Fruit fly (Drosophila melanogaster) whole organism, embryonic: ENCODE data around the gene CG9150.

Source experiments
- CG10462 ChIP-seq: fragments of 200-800 bp; sonication (Bioruptor generic); optimal IDR thresholded peaks from 2 replicates; lab custom pipeline; 2016; ENCODE audit warnings: missing biosample characterization, missing genetic modification characterization
- CG10979 ChIP-seq: fragments of 200-800 bp; sonication (Bioruptor generic); optimal IDR thresholded peaks from 2 replicates; lab custom pipeline; 2018; ENCODE audit warnings: missing biosample characterization, mild to moderate bottlenecking, missing genetic modification characterization, moderate library complexity
- CG11723 ChIP-seq: fragments of 200-800 bp; sonication (Bioruptor generic); optimal IDR thresholded peaks from 2 replicates; lab custom pipeline; 2017; ENCODE audit warnings: missing biosample characterization, mild to moderate bottlenecking, missing genetic modification characterization
- CG12104 ChIP-seq: fragments of 200-800 bp; sonication (Bioruptor generic); optimal IDR thresholded peaks from 3 replicates; lab custom pipeline; 2016; ENCODE audit warnings: missing biosample characterization, missing genetic modification characterization
- CG12659 ChIP-seq: fragments of 200-800 bp; sonication (Bioruptor generic); optimal IDR thresholded peaks from 3 replicates; lab custom pipeline; 2017; ENCODE audit warnings: mild to moderate bottlenecking, missing biosample characterization, missing genetic modification reagents, missing genetic modification characterization
- CG13123 ChIP-seq: fragments of 200-800 bp; sonication (Bioruptor generic); optimal IDR thresholded peaks from 2 replicates; lab custom pipeline; 2016; ENCODE audit warnings: missing biosample characterization, missing genetic modification characterization
- CG13287 ChIP-seq: fragments of 200-800 bp; sonication (Bioruptor generic); IDR thresholded peaks from 2 replicates; pipeline ENCODE4 v1.3.6; 2022; ENCODE audit warnings: missing biosample characterization, missing genetic modification characterization; ENCODE audit not compliant: partially characterized antibody
- CG14050 ChIP-seq: fragments of 200-800 bp; sonication (Bioruptor generic); IDR thresholded peaks from 3 replicates; pipeline ENCODE4 v1.3.6; 2022; ENCODE audit warnings: missing biosample characterization, missing genetic modification characterization
- CG15269 ChIP-seq: fragments of 200-800 bp; sonication (Bioruptor generic); optimal IDR thresholded peaks from 2 replicates; lab custom pipeline; 2018; ENCODE audit warnings: missing biosample characterization, mild to moderate bottlenecking, missing genetic modification characterization, moderate library complexity
- CG1603 ChIP-seq: fragments of 200-800 bp; sonication (Bioruptor generic); optimal IDR thresholded peaks from 2 replicates; lab custom pipeline; 2019; ENCODE audit warnings: missing biosample characterization, mild to moderate bottlenecking, missing genetic modification characterization, moderate library complexity
- CG16813 ChIP-seq: fragments of 200-800 bp; sonication (Bioruptor generic); IDR thresholded peaks from 3 replicates; pipeline ENCODE4 v1.3.6; 2022; ENCODE audit warnings: missing biosample characterization, missing genetic modification characterization; ENCODE audit not compliant: partially characterized antibody
- CG17186 ChIP-seq: fragments of 200-800 bp; sonication (Bioruptor generic); optimal IDR thresholded peaks from 3 replicates; lab custom pipeline; 2017; ENCODE audit warnings: missing biosample characterization, missing genetic modification reagents, missing genetic modification characterization
- CG18599 ChIP-seq: fragments of 200-800 bp; sonication (Bioruptor generic); optimal IDR thresholded peaks from 3 replicates; lab custom pipeline; 2017; ENCODE audit warnings: missing biosample characterization, missing genetic modification characterization, mild to moderate bottlenecking, moderate library complexity, missing genetic modification reagents
- CG2120 ChIP-seq: fragments of 200-800 bp; sonication (Bioruptor generic); optimal IDR thresholded peaks from 3 replicates; lab custom pipeline; 2016; ENCODE audit warnings: missing biosample characterization, missing genetic modification characterization
- CG2199 ChIP-seq: fragments of 200-800 bp; sonication (Bioruptor generic); IDR thresholded peaks from 3 replicates; pipeline ENCODE4 v1.3.6; 2022; ENCODE audit warnings: missing biosample characterization, missing genetic modification characterization
- CG30020 ChIP-seq: fragments of 200-800 bp; optimal IDR thresholded peaks from 2 replicates; lab custom pipeline; 2019; ENCODE audit warnings: missing biosample characterization, mild to moderate bottlenecking, missing genetic modification characterization, moderate library complexity
- CG31224 ChIP-seq: fragments of 200-800 bp; sonication (Bioruptor generic); IDR thresholded peaks from 2 replicates; pipeline ENCODE4 v1.3.6; 2022; ENCODE audit warnings: missing biosample characterization, missing genetic modification characterization
- CG32772 ChIP-seq: fragments of 200-800 bp; sonication (Bioruptor generic); IDR thresholded peaks from 2 replicates; pipeline ENCODE4 v1.3.6; 2022; ENCODE audit warnings: missing biosample characterization, missing genetic modification characterization
- CG34224 ChIP-seq: fragments of 200-800 bp; sonication (Bioruptor generic); IDR thresholded peaks from 3 replicates; pipeline ENCODE4 v1.3.6; 2022; ENCODE audit warnings: missing biosample characterization, missing genetic modification characterization; ENCODE audit not compliant: partially characterized antibody
- CG4360 ChIP-seq: fragments of 200-800 bp; sonication (Bioruptor generic); IDR thresholded peaks from 2 replicates; pipeline ENCODE4 v1.3.6; 2022; ENCODE audit warnings: missing biosample characterization, missing genetic modification characterization
- CG4707 ChIP-seq: fragments of 200-800 bp; sonication (Bioruptor generic); optimal IDR thresholded peaks from 2 replicates; lab custom pipeline; 2018; ENCODE audit warnings: missing biosample characterization, mild to moderate bottlenecking, missing genetic modification characterization, moderate library complexity
- CG7786 ChIP-seq: fragments of 200-800 bp; sonication (Bioruptor generic); optimal IDR thresholded peaks from 2 replicates; lab custom pipeline; 2016; ENCODE audit warnings: missing biosample characterization, missing genetic modification characterization
- Dek ChIP-seq: fragments of 200-800 bp; sonication (Bioruptor generic); optimal IDR thresholded peaks from 3 replicates; lab custom pipeline; 2019; ENCODE audit warnings: missing biosample characterization, mild to moderate bottlenecking, missing genetic modification characterization, moderate library complexity
- H15 ChIP-seq: fragments of 200-800 bp; sonication (Bioruptor generic); IDR thresholded peaks from 3 replicates; pipeline ENCODE4 v1.3.6; 2022; ENCODE audit warnings: missing biosample characterization, missing genetic modification characterization
- Hmr ChIP-seq: fragments of 200-800 bp; sonication (Bioruptor generic); optimal IDR thresholded peaks from 3 replicates; lab custom pipeline; 2017; ENCODE audit warnings: mild to moderate bottlenecking, missing biosample characterization, missing genetic modification reagents, missing genetic modification characterization
- Hr39 ChIP-seq: fragments of >200 bp; optimal IDR thresholded peaks from 2 replicates; lab custom pipeline; 2017
- Jarid2 ChIP-seq: fragments of 200-800 bp; sonication (Bioruptor generic); optimal IDR thresholded peaks from 3 replicates; lab custom pipeline; 2017; ENCODE audit warnings: mild to moderate bottlenecking, missing biosample characterization, missing genetic modification reagents, missing genetic modification characterization
- Lpt ChIP-seq: fragments of >200 bp; optimal IDR thresholded peaks from 2 replicates; lab custom pipeline; 2018; ENCODE audit warnings: missing biosample characterization, missing genetic modification characterization
- Mad ChIP-seq: fragments of 200-800 bp; sonication (Bioruptor generic); optimal IDR thresholded peaks from 2 replicates; lab custom pipeline; 2016; ENCODE audit warnings: missing biosample characterization, missing genetic modification characterization
- NfI ChIP-seq: fragments of 200-800 bp; sonication (Bioruptor generic); optimal IDR thresholded peaks from 3 replicates; lab custom pipeline; 2018; ENCODE audit warnings: missing biosample characterization, mild to moderate bottlenecking, missing genetic modification characterization, moderate library complexity
- Scr ChIP-seq: fragments of 200-800 bp; sonication (Bioruptor generic); IDR thresholded peaks from 2 replicates; pipeline ENCODE4 v1.3.6; 2022; ENCODE audit warnings: missing biosample characterization, missing genetic modification characterization; ENCODE audit not compliant: partially characterized antibody
- Sox100B ChIP-seq: fragments of 200-800 bp; sonication (Bioruptor generic); optimal IDR thresholded peaks from 3 replicates; lab custom pipeline; 2018; ENCODE audit warnings: missing biosample characterization, mild to moderate bottlenecking, missing genetic modification characterization
- Tbp ChIP-seq: fragments of >200 bp; optimal IDR thresholded peaks from 2 replicates; lab custom pipeline; 2018; ENCODE audit warnings: missing biosample characterization, missing genetic modification characterization
- Usf ChIP-seq: fragments of 200-800 bp; sonication (Bioruptor generic); optimal IDR thresholded peaks from 2 replicates; lab custom pipeline; 2017; ENCODE audit warnings: missing genotype, missing biosample characterization, missing genetic modification characterization
- ara ChIP-seq: fragments of 200-800 bp; sonication (Bioruptor generic); IDR thresholded peaks from 2 replicates; pipeline ENCODE4 v1.3.6; 2022; ENCODE audit warnings: missing biosample characterization, missing genetic modification characterization
- ase ChIP-seq: fragments of 200-800 bp; sonication (Bioruptor generic); IDR thresholded peaks from 3 replicates; pipeline ENCODE4 v1.3.6; 2022; ENCODE audit warnings: missing biosample characterization, missing genetic modification characterization
- ato ChIP-seq: fragments of 200-800 bp; sonication (Bioruptor generic); IDR thresholded peaks from 2 replicates; pipeline ENCODE4 v1.3.6; 2022; ENCODE audit warnings: missing biosample characterization, missing genetic modification characterization; ENCODE audit not compliant: partially characterized antibody
- bbx ChIP-seq: fragments of 200-800 bp; sonication (Bioruptor generic); IDR thresholded peaks from 2 replicates; pipeline ENCODE4 v1.3.6; 2022; ENCODE audit warnings: missing biosample characterization, missing genetic modification characterization; ENCODE audit not compliant: partially characterized antibody
- cg ChIP-seq: fragments of 200-800 bp; sonication (Bioruptor generic); optimal IDR thresholded peaks from 3 replicates; lab custom pipeline; 2019; ENCODE audit warnings: missing biosample characterization, mild to moderate bottlenecking, missing genetic modification characterization, moderate library complexity
- dimm ChIP-seq: fragments of 200-800 bp; sonication (Bioruptor generic); IDR thresholded peaks from 2 replicates; pipeline ENCODE4 v1.3.6; 2022; ENCODE audit warnings: missing biosample characterization, missing genetic modification characterization
- dm ChIP-seq: fragments of 200-800 bp; sonication (Bioruptor generic); optimal IDR thresholded peaks from 3 replicates; lab custom pipeline; 2016; ENCODE audit warnings: missing biosample characterization, missing genetic modification characterization
- eve ChIP-seq, 2 experiments: fragments of >200 bp; optimal IDR thresholded peaks; 2 replicates each; lab custom pipeline; 2017; ENCODE audit warnings: missing biosample characterization in 2 of 2, missing genetic modification characterization in 2 of 2
- oc ChIP-seq: fragments of 200-800 bp; sonication (Bioruptor generic); optimal IDR thresholded peaks from 2 replicates; lab custom pipeline; 2018; ENCODE audit warnings: missing biosample characterization, mild to moderate bottlenecking, missing genetic modification characterization, moderate library complexity
- p53 ChIP-seq: fragments of 200-800 bp; sonication (Bioruptor generic); optimal IDR thresholded peaks from 2 replicates; lab custom pipeline; 2016; ENCODE audit warnings: missing biosample characterization, missing genetic modification characterization
- ranshi ChIP-seq: fragments of 200-800 bp; sonication (Bioruptor generic); IDR thresholded peaks from 2 replicates; pipeline ENCODE4 v1.3.6; 2022; ENCODE audit warnings: missing biosample characterization, missing genetic modification characterization
- salm ChIP-seq: fragments of 200-800 bp; sonication (Bioruptor generic); optimal IDR thresholded peaks from 2 replicates; lab custom pipeline; 2018; ENCODE audit warnings: missing biosample characterization, mild to moderate bottlenecking, missing genetic modification characterization
- seq ChIP-seq: fragments of 200-800 bp; sonication (Bioruptor generic); IDR thresholded peaks from 2 replicates; pipeline ENCODE4 v1.3.6; 2022; ENCODE audit warnings: missing biosample characterization, missing genetic modification characterization
- sob ChIP-seq: fragments of 200-800 bp; sonication (Bioruptor generic); IDR thresholded peaks from 2 replicates; pipeline ENCODE4 v1.3.6; 2022; ENCODE audit warnings: missing biosample characterization, missing genetic modification characterization
- trh ChIP-seq: fragments of 200-800 bp; sonication (Bioruptor generic); optimal IDR thresholded peaks from 2 replicates; lab custom pipeline; 2016; ENCODE audit warnings: missing biosample characterization, missing genetic modification characterization
- ttk ChIP-seq: fragments of 200-800 bp; sonication (Bioruptor generic); IDR thresholded peaks from 2 replicates; pipeline ENCODE4 v2.1.2; 2022; ENCODE audit warnings: missing biosample characterization, missing genetic modification characterization
- zen ChIP-seq: fragments of 200-800 bp; sonication (Bioruptor generic); optimal IDR thresholded peaks from 3 replicates; lab custom pipeline; 2018; ENCODE audit warnings: missing biosample characterization, mild to moderate bottlenecking, missing genetic modification characterization, moderate library complexity

The CG9150 gene

dm6 chr2L:6037830-6038229 lies 30.6 kb downstream of the CG9150 start, which contains the start of the genes CG9117 and CG31643 (continued):
- TF ChIP-seq ttk (GFP tag; lab: Robert Waterston, UW) = no peak
- TF ChIP-seq Hmr (GFP tag; lab: Kevin White, UChicago) = no peak
- no peak for TF ChIP-seq ara (GFP tag; lab: Robert Waterston, UW)
- no peak for TF ChIP-seq Hr39 (lab: Kevin White, UChicago)
- TF ChIP-seq CG10979 (tag; lab: Kevin White, UChicago) = peak; percentile 25
- TF ChIP-seq CG30020 (tag; lab: Kevin White, UChicago) = peak; percentile 8
- peak; percentile 17 for TF ChIP-seq trh (GFP tag; lab: Kevin White, UChicago)
- no peak for TF ChIP-seq Sox100B
- TF ChIP-seq NfI (GFP tag; lab: Kevin White, UChicago) = peak; percentile 63
- TF ChIP-seq CG34224 (GFP tag; lab: Robert Waterston, UW) = peak; percentile 60; the same call in 2 of the 3 replicates
- no peak for TF ChIP-seq dimm
- peak; percentile 71 for TF ChIP-seq dm
- TF ChIP-seq Mad (GFP tag; lab: Kevin White, UChicago) = peak; percentile 27
- TF ChIP-seq CG4707 (GFP tag; lab: Kevin White, UChicago) = no peak
- TF ChIP-seq CG2120 (GFP tag; lab: Kevin White, UChicago) = peak; percentile 85
- peak; percentile 26 for TF ChIP-seq zen (tag; lab: Kevin White, UChicago)
- no peak for TF ChIP-seq Jarid2 (GFP tag; lab: Kevin White, UChicago)
- TF ChIP-seq p53 (GFP tag; lab: Kevin White, UChicago) = no peak
- TF ChIP-seq CG13287 (GFP tag; lab: Robert Waterston, UW) = peak; percentile 62
- no peak for TF ChIP-seq Lpt (GFP tag; lab: Kevin White, UChicago)
- peak; percentile 55 for TF ChIP-seq CG7786 (GFP tag; lab: Kevin White, UChicago)
- TF ChIP-seq cg = no peak
- TF ChIP-seq CG12659 = peak; percentile 69
- TF ChIP-seq eve (GFP tag; optimal IDR thresholded peaks at IDR 0.05; lab: Kevin White, UChicago) = no peak
- TF ChIP-seq CG16813 (GFP tag; lab: Robert Waterston, UW) = no peak
- no peak for TF ChIP-seq ranshi (GFP tag; lab: Robert Waterston, UW)
- no peak for TF ChIP-seq CG11723
- 0 out of 3 replicates have a peak, but pooled peaks have one; percentile 47 for TF ChIP-seq ase
- no peak for TF ChIP-seq Tbp (GFP tag; lab: Kevin White, UChicago)
- TF ChIP-seq salm (tag; lab: Kevin White, UChicago) = no peak
- peak; percentile 14 for TF ChIP-seq CG12104
- TF ChIP-seq CG14050 = no peak
- peak; percentile 41 for TF ChIP-seq oc (tag; lab: Kevin White, UChicago)
- TF ChIP-seq CG17186 (GFP tag; lab: Kevin White, UChicago) = peak; percentile 30
- no peak for TF ChIP-seq CG31224
- no peak for TF ChIP-seq CG18599 (GFP tag; lab: Kevin White, UChicago)
- no peak for TF ChIP-seq CG15269 (tag; lab: Kevin White, UChicago)
- TF ChIP-seq CG1603 (tag; lab: Kevin White, UChicago) = peak; percentile 69
- TF ChIP-seq CG2199 (GFP tag; lab: Robert Waterston, UW) = no peak
- TF ChIP-seq CG13123 (GFP tag; lab: Kevin White, UChicago) = no peak
- TF ChIP-seq bbx (GFP tag; lab: Robert Waterston, UW) = no peak
- TF ChIP-seq CG10462 (GFP tag; lab: Kevin White, UChicago) = peak; percentile 13
- no peak for TF ChIP-seq CG32772 (GFP tag; lab: Robert Waterston, UW)
- peak; percentile 21; the same call in 1 of the 2 replicates for TF ChIP-seq Scr (GFP tag; lab: Robert Waterston, UW)
- TF ChIP-seq CG4360 = no peak
- TF ChIP-seq Dek (tag; lab: Kevin White, UChicago) = peak; percentile 10
- TF ChIP-seq Usf (GFP tag; lab: Kevin White, UChicago) = no peak
- TF ChIP-seq sob = peak; percentile 58; the same call in 1 of the 2 replicates
- TF ChIP-seq seq = no peak
- no peak for TF ChIP-seq H15 (GFP tag; lab: Robert Waterston, UW)
- no peak for TF ChIP-seq ato (GFP tag; lab: Robert Waterston, UW)
